Fruit fly (Drosophila melanogaster) whole organism, prepupa: ENCODE measurements around the gene Papst2.

Source experiments
- Blimp-1 ChIP-seq: fragments of 200-800 bp; sonication (Bioruptor generic); optimal IDR thresholded peaks from 3 replicates; lab custom pipeline; 2017; ENCODE audit warnings: missing biosample characterization, missing genetic modification characterization, mild to moderate bottlenecking, moderate library complexity, missing genetic modification reagents
- CG31627 ChIP-seq: fragments of 200-800 bp; sonication (Bioruptor generic); optimal IDR thresholded peaks from 3 replicates; lab custom pipeline; 2016; ENCODE audit warnings: missing biosample characterization, missing genetic modification characterization
- CG6808 ChIP-seq: fragments of 200-800 bp; sonication (Bioruptor generic); optimal IDR thresholded peaks from 3 replicates; lab custom pipeline; 2017; ENCODE audit warnings: missing biosample characterization, missing genetic modification characterization, mild to moderate bottlenecking, moderate library complexity, missing genetic modification reagents
- CG6854 ChIP-seq: fragments of 200-800 bp; sonication (Bioruptor generic); optimal IDR thresholded peaks from 2 replicates; lab custom pipeline; 2017; ENCODE audit warnings: missing biosample characterization, mild to moderate bottlenecking, missing genetic modification characterization
- CG9139 ChIP-seq: fragments of 200-800 bp; sonication (Bioruptor generic); optimal IDR thresholded peaks from 3 replicates; lab custom pipeline; 2017; ENCODE audit warnings: missing biosample characterization, mild to moderate bottlenecking, missing genetic modification characterization
- Gug ChIP-seq: fragments of 200-800 bp; sonication (Bioruptor generic); IDR thresholded peaks from 2 replicates; pipeline ENCODE4 v1.3.6; 2022; ENCODE audit warnings: missing biosample characterization, missing genetic modification characterization
- cyc ChIP-seq: fragments of 200-800 bp; sonication (Bioruptor generic); optimal IDR thresholded peaks from 3 replicates; lab custom pipeline; 2016; ENCODE audit warnings: missing biosample characterization, missing genetic modification characterization
- net ChIP-seq: fragments of 200-800 bp; sonication (Bioruptor generic); optimal IDR thresholded peaks from 3 replicates; lab custom pipeline; 2016; ENCODE audit warnings: missing biosample characterization, missing genetic modification characterization
- ss ChIP-seq, 2 experiments: fragments of 200-800 bp; sonication (Bioruptor generic); optimal IDR thresholded peaks; 2 replicates in 1 of 2; 3 replicates in 1 of 2; lab custom pipeline; 2017 to 2018; ENCODE audit warnings: mild to moderate bottlenecking in 2 of 2, missing biosample characterization in 2 of 2, missing genetic modification characterization in 2 of 2, moderate library complexity in 1 of 2

DNA sequence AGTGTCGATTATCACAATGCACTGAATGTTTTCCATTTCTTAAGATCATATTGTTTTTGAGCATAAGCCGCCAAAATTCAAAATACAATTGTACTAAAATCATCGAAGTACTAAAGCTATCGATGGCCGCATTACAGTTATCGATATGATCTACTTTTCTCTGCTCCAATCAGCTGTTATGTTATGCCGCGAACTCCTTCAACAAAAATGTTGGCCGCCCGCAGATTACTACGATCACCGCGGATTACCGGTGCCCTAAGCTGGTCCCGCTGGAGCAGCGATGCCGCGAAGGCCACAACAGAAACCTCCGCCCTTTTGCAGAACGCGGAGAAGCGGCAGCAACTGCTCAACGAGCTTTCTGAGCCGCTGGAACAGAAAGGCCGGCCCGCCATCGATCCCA, 7.1 kb upstream of the Papst2 start, which contains the start of gene beg:
- TF ChIP-seq CG9139 (GFP tag; lab: Kevin White, UChicago) (no peak), CG6808 (GFP tag; lab: Kevin White, UChicago) (no peak), Gug (no peak), ss (GFP tag; optimal IDR thresholded peaks at IDR 0.05; lab: Kevin White, UChicago) (no peak), cyc (no peak), net (GFP tag; lab: Kevin White, UChicago) (no peak), Blimp-1 (GFP tag; lab: Kevin White, UChicago) (no peak), CG31627 (GFP tag; lab: Kevin White, UChicago) (no peak), CG6854 (no peak)
